Fruit fly (Drosophila melanogaster) whole organism: ENCODE results near the gene CG31174.

Source experiments
- CG8478 ChIP-seq: fragments of >200 bp; optimal IDR thresholded peaks from 2 replicates; lab custom pipeline; 2018; ENCODE audit warnings: inconsistent platforms
- EcR ChIP-seq, 2 experiments: fragments of >200 bp; optimal IDR thresholded peaks; 2 replicates each; lab custom pipeline; 2017; ENCODE audit warnings: missing biosample characterization in 2 of 2, missing genetic modification characterization in 2 of 2, missing genetic modification reagents in 2 of 2
- pan ChIP-seq: fragments of >200 bp; optimal IDR thresholded peaks from 2 replicates; lab custom pipeline; 2017
- psq ChIP-seq: fragments of >200 bp; optimal IDR thresholded peaks from 2 replicates; lab custom pipeline; 2017
- usp ChIP-seq: fragments of >200 bp; optimal IDR thresholded peaks from 2 replicates; lab custom pipeline; 2017; ENCODE audit warnings: missing biosample characterization, missing genetic modification characterization, mixed read lengths

DNA sequence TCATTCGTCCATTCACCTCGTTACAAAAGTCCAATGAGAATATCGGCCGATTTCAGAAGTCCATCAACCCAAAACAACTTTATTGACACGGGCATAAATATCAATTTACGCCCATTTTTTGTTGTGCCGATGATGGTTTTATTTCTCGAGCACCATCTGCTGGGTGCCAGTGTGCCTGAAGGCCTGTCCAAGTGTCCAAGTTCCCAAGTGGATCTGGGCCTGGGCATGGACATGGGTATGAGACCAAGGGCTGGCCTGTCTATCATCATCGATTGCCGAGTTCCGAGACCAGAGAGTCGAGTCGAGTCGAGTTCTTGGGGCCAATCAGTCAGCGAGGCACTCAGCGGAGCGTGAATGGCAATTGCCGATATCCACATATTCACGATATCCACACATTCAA, 37.1 kb downstream of the CG31174 start, which contains the start of gene Gr93a:
- no peak for TF ChIP-seq psq (lab: Kevin White, UChicago)
- TF ChIP-seq CG8478 (lab: Kevin White, UChicago), result no peak
- no peak for TF ChIP-seq EcR (GFP tag; optimal IDR thresholded peaks at IDR 0.05; lab: Kevin White, UChicago)
- TF ChIP-seq usp (GFP tag; lab: Kevin White, UChicago), result no peak
- TF ChIP-seq pan (lab: Kevin White, UChicago), result no peak
